Worm (Caenorhabditis elegans): ENCODE measurements around the gene F35B12.9.

ce11 chrV:11647821-11648220 lies 46.9 kb downstream of the F35B12.9 start:
- TF ChIP-seq T22C8.4 (GFP tag; IDR thresholded peaks at IDR 0.05) (no peak), ref-1 (GFP tag; conservative IDR thresholded peaks at IDR 0.05) (no peak), flt-1 (GFP tag; IDR thresholded peaks at IDR 0.05) (no peak), tab-1 (GFP tag; IDR thresholded peaks at IDR 0.05) (no peak), ztf-23 (GFP tag; IDR thresholded peaks at IDR 0.05) (no peak), cog-1 (tag; optimal IDR thresholded peaks at IDR 0.05) (no peak), ztf-29 (GFP tag; IDR thresholded peaks at IDR 0.05) (no peak), klf-2 (GFP tag; conservative IDR thresholded peaks at IDR 0.05) (no peak), med-1 (GFP tag; optimal IDR thresholded peaks at IDR 0.05; ENCODE audit: insufficient read depth) (no peak)
